Worm (Caenorhabditis elegans): ENCODE measurements around the gene F44G4.5.

- TF ChIP-seq lin-39 (tag; optimal IDR thresholded peaks at IDR 0.05): no peak
- no peak for TF ChIP-seq unc-39 (tag; optimal IDR thresholded peaks at IDR 0.05)
- TF ChIP-seq T20F7.1 (GFP tag; optimal IDR thresholded peaks at IDR 0.05): no peak
- TF ChIP-seq lin-13 (GFP tag; optimal IDR thresholded peaks at IDR 0.05): no peak
- no peak for TF ChIP-seq ama-1 (optimal IDR thresholded peaks at IDR 0.05)
- TF ChIP-seq tra-1 (GFP tag; IDR thresholded peaks at IDR 0.05): no peak
- no peak for TF ChIP-seq hif-1 (tag; optimal IDR thresholded peaks at IDR 0.05)
- no peak for TF ChIP-seq nhr-28 (tag; optimal IDR thresholded peaks at IDR 0.05)
- TF ChIP-seq mdl-1 (tag; optimal IDR thresholded peaks at IDR 0.05): no peak
- TF ChIP-seq nhr-11 (tag; optimal IDR thresholded peaks at IDR 0.05): no peak
- no peak for TF ChIP-seq set-16 (GFP tag; IDR thresholded peaks at IDR 0.05)
- no peak for TF ChIP-seq snpc-4 (tag; optimal IDR thresholded peaks at IDR 0.05)
Measured at ce11 chrII:8960414-8960813, 39.8 kb downstream of the F44G4.5 start, which contains the start of gene cal-2.

All from whole organism, L4 larva.